Fruit fly (Drosophila melanogaster) whole organism, embryonic: ENCODE measurements around the gene Irk1.

ENCODE experiments used
- Atf3 ChIP-seq: fragments of 200-800 bp; sonication (Bioruptor generic); optimal IDR thresholded peaks from 3 replicates; lab custom pipeline; 2016; ENCODE audit warnings: missing biosample characterization, missing genetic modification characterization
- Bgb ChIP-seq: fragments of 200-800 bp; sonication (Bioruptor generic); IDR thresholded peaks from 2 replicates; pipeline ENCODE4 v1.3.6; 2022; ENCODE audit warnings: missing biosample characterization, missing genetic modification characterization; ENCODE audit not compliant: partially characterized antibody
- CG10366 ChIP-seq: fragments of 200-800 bp; sonication (Bioruptor generic); IDR thresholded peaks from 2 replicates; pipeline ENCODE4 v1.3.6; 2022; ENCODE audit warnings: missing biosample characterization, missing genetic modification characterization
- CG10543 ChIP-seq: fragments of 200-800 bp; sonication (Bioruptor generic); optimal IDR thresholded peaks from 3 replicates; lab custom pipeline; 2017; ENCODE audit warnings: missing biosample characterization, mild to moderate bottlenecking, missing genetic modification characterization, moderate library complexity
- CG11723 ChIP-seq: fragments of 200-800 bp; sonication (Bioruptor generic); optimal IDR thresholded peaks from 2 replicates; lab custom pipeline; 2017; ENCODE audit warnings: missing biosample characterization, mild to moderate bottlenecking, missing genetic modification characterization
- CG12769 ChIP-seq: fragments of 200-800 bp; sonication (Bioruptor generic); optimal IDR thresholded peaks from 2 replicates; lab custom pipeline; 2019; ENCODE audit warnings: missing biosample characterization, mild to moderate bottlenecking, missing genetic modification characterization, moderate library complexity
- CG13296 ChIP-seq: fragments of 200-800 bp; sonication (Bioruptor generic); optimal IDR thresholded peaks from 3 replicates; lab custom pipeline; 2018; ENCODE audit warnings: missing biosample characterization, mild to moderate bottlenecking, missing genetic modification characterization
- CG15269 ChIP-seq: fragments of 200-800 bp; sonication (Bioruptor generic); optimal IDR thresholded peaks from 2 replicates; lab custom pipeline; 2018; ENCODE audit warnings: missing biosample characterization, mild to moderate bottlenecking, missing genetic modification characterization, moderate library complexity
- CG15514 ChIP-seq: fragments of 200-800 bp; sonication (Bioruptor generic); optimal IDR thresholded peaks from 3 replicates; lab custom pipeline; 2017; ENCODE audit warnings: missing biosample characterization, missing genetic modification characterization, mild to moderate bottlenecking, moderate library complexity, missing genetic modification reagents
- CG18011 ChIP-seq: fragments of 200-800 bp; sonication (Bioruptor generic); optimal IDR thresholded peaks from 2 replicates; lab custom pipeline; 2017; ENCODE audit warnings: missing biosample characterization, missing genetic modification characterization, mild to moderate bottlenecking, moderate library complexity, missing genotype
- CG1832 ChIP-seq: fragments of 200-800 bp; sonication (Bioruptor generic); optimal IDR thresholded peaks from 2 replicates; lab custom pipeline; 2017; ENCODE audit warnings: missing biosample characterization, mild to moderate bottlenecking, missing genetic modification characterization, inconsistent platforms
- CG32772 ChIP-seq: fragments of 200-800 bp; sonication (Bioruptor generic); IDR thresholded peaks from 2 replicates; pipeline ENCODE4 v1.3.6; 2022; ENCODE audit warnings: missing biosample characterization, missing genetic modification characterization
- CG7839 ChIP-seq: fragments of 200-800 bp; sonication (Bioruptor generic); optimal IDR thresholded peaks from 3 replicates; lab custom pipeline; 2018; ENCODE audit warnings: missing biosample characterization, mild to moderate bottlenecking, missing genetic modification characterization, moderate library complexity
- CG9932 ChIP-seq: fragments of 200-800 bp; sonication (Bioruptor generic); IDR thresholded peaks from 2 replicates; pipeline ENCODE4 v1.3.6; 2022; ENCODE audit warnings: missing biosample characterization, missing genetic modification characterization
- D ChIP-seq, 2 experiments: fragments of 200-800 bp in 1 of 2; fragments of >200 bp in 1 of 2; sonication (Bioruptor generic) in 1 of 2; optimal IDR thresholded peaks; 2 replicates in 1 of 2; 3 replicates in 1 of 2; lab custom pipeline; 2017; ENCODE audit warnings: mild to moderate bottlenecking in 1 of 2, missing biosample characterization in 1 of 2, missing genetic modification characterization in 1 of 2, missing genetic modification reagents in 1 of 2
- Dbx ChIP-seq: fragments of 200-800 bp; sonication (Bioruptor generic); IDR thresholded peaks from 3 replicates; pipeline ENCODE4 v1.3.6; 2022; ENCODE audit warnings: missing biosample characterization, missing genetic modification characterization
- Deaf1 ChIP-seq: fragments of 200-800 bp; optimal IDR thresholded peaks from 3 replicates; lab custom pipeline; 2019; ENCODE audit warnings: missing biosample characterization, mild to moderate bottlenecking, missing genetic modification characterization, moderate library complexity
- Dfd ChIP-seq, 2 experiments: fragments of >200 bp; optimal IDR thresholded peaks; 2 replicates each; lab custom pipeline; 2017; ENCODE audit warnings: missing biosample characterization in 2 of 2, missing genetic modification characterization in 2 of 2
- Dll ChIP-seq: fragments of 200-800 bp; sonication (Bioruptor generic); IDR thresholded peaks from 4 replicates; pipeline ENCODE4 v1.3.6; 2022; ENCODE audit warnings: missing biosample characterization, missing genetic modification characterization; ENCODE audit not compliant: partially characterized antibody
- Drgx ChIP-seq: fragments of 200-800 bp; sonication (Bioruptor generic); IDR thresholded peaks from 2 replicates; pipeline ENCODE4 v1.3.6; 2022; ENCODE audit warnings: missing biosample characterization, missing genetic modification characterization
- Ets65A ChIP-seq: fragments of 200-800 bp; sonication (Bioruptor generic); peaks from one replicate; lab custom pipeline; 2016; ENCODE audit warnings: missing biosample characterization, missing genetic modification characterization
- Hr51 ChIP-seq, 2 experiments: fragments of 200-800 bp; sonication (Bioruptor generic); optimal IDR thresholded peaks; 2 replicates in 1 of 2; 3 replicates in 1 of 2; lab custom pipeline; 2016 to 2018; ENCODE audit warnings: missing biosample characterization in 2 of 2, missing genetic modification characterization in 2 of 2, mild to moderate bottlenecking in 1 of 2, moderate library complexity in 1 of 2
- MBD-R2 ChIP-seq: fragments of 200-800 bp; sonication (Bioruptor generic); IDR thresholded peaks from 2 replicates; pipeline ENCODE4 v1.3.6; 2022; ENCODE audit warnings: missing biosample characterization, missing genetic modification characterization
- Nf-YA ChIP-seq: fragments of 200-800 bp; sonication (Bioruptor generic); IDR thresholded peaks from 2 replicates; pipeline ENCODE4 v1.3.6; 2022; ENCODE audit warnings: missing biosample characterization, missing genetic modification characterization
- Side ChIP-seq: fragments of 200-800 bp; sonication (Bioruptor generic); optimal IDR thresholded peaks from 2 replicates; lab custom pipeline; 2016; ENCODE audit warnings: missing biosample characterization, missing genetic modification characterization
- Sox102F ChIP-seq: fragments of 200-800 bp; sonication (Bioruptor generic); optimal IDR thresholded peaks from 2 replicates; lab custom pipeline; 2018; ENCODE audit warnings: missing biosample characterization, mild to moderate bottlenecking, missing genetic modification characterization, moderate library complexity
- TFAM ChIP-seq: fragments of 200-800 bp; sonication (Bioruptor generic); optimal IDR thresholded peaks from 2 replicates; lab custom pipeline; 2017; ENCODE audit warnings: missing biosample characterization, missing genetic modification characterization, inconsistent platforms
- amos ChIP-seq: fragments of 200-800 bp; sonication (Bioruptor generic); IDR thresholded peaks from 2 replicates; pipeline ENCODE4 v1.3.6; 2022; ENCODE audit warnings: missing biosample characterization, missing genetic modification characterization; ENCODE audit not compliant: partially characterized antibody
- br ChIP-seq: fragments of >200 bp; optimal IDR thresholded peaks from 2 replicates; lab custom pipeline; 2017
- btn ChIP-seq: fragments of 200-800 bp; sonication (Bioruptor generic); optimal IDR thresholded peaks from 2 replicates; lab custom pipeline; 2016; ENCODE audit warnings: missing biosample characterization, missing genetic modification characterization
- chinmo ChIP-seq: fragments of 200-800 bp; sonication (Bioruptor generic); IDR thresholded peaks from 4 replicates; pipeline ENCODE4 v1.3.6; 2022; ENCODE audit warnings: missing biosample characterization, missing genetic modification characterization; ENCODE audit not compliant: partially characterized antibody
- crol ChIP-seq: fragments of 200-800 bp; sonication (Bioruptor generic); IDR thresholded peaks from 2 replicates; pipeline ENCODE4 v1.3.6; 2022; ENCODE audit warnings: missing biosample characterization, missing genetic modification characterization
- dysf ChIP-seq: fragments of 200-800 bp; sonication (Bioruptor generic); IDR thresholded peaks from 3 replicates; pipeline ENCODE4 v1.3.6; 2022; ENCODE audit warnings: missing biosample characterization, missing genetic modification characterization
- fd3F ChIP-seq: fragments of 200-800 bp; sonication (Bioruptor generic); optimal IDR thresholded peaks from 2 replicates; lab custom pipeline; 2018; ENCODE audit warnings: missing biosample characterization, mild to moderate bottlenecking, missing genetic modification characterization, moderate library complexity
- fd96Cb ChIP-seq: fragments of 200-800 bp; sonication (Bioruptor generic); optimal IDR thresholded peaks from 2 replicates; lab custom pipeline; 2018; ENCODE audit warnings: missing biosample characterization, mild to moderate bottlenecking, missing genetic modification characterization, moderate library complexity
- gem ChIP-seq: fragments of 200-800 bp; sonication (Bioruptor generic); optimal IDR thresholded peaks from 2 replicates; lab custom pipeline; 2019; ENCODE audit warnings: missing biosample characterization, mild to moderate bottlenecking, missing genetic modification characterization, moderate library complexity
- ind ChIP-seq: fragments of 200-800 bp; sonication (Bioruptor generic); optimal IDR thresholded peaks from 3 replicates; lab custom pipeline; 2016; ENCODE audit warnings: missing biosample characterization, missing genetic modification characterization
- lab ChIP-seq: fragments of 200-800 bp; sonication (Bioruptor generic); optimal IDR thresholded peaks from 3 replicates; lab custom pipeline; 2017; ENCODE audit warnings: missing biosample characterization, missing genetic modification characterization, mild to moderate bottlenecking, moderate library complexity, missing genetic modification reagents
- lbe ChIP-seq: fragments of 200-800 bp; sonication (Bioruptor generic); optimal IDR thresholded peaks from 2 replicates; lab custom pipeline; 2016; ENCODE audit warnings: missing biosample characterization, mild to moderate bottlenecking, missing genetic modification characterization
- ro ChIP-seq: fragments of 200-800 bp; sonication (Bioruptor generic); IDR thresholded peaks from 2 replicates; pipeline ENCODE4 v1.3.6; 2022; ENCODE audit warnings: missing biosample characterization, missing genetic modification characterization
- sr ChIP-seq: fragments of 200-800 bp; sonication (Bioruptor generic); IDR thresholded peaks from 3 replicates; pipeline ENCODE4 v1.3.6; 2022; ENCODE audit warnings: missing biosample characterization, missing genetic modification characterization
- trem ChIP-seq: fragments of 200-800 bp; optimal IDR thresholded peaks from 3 replicates; lab custom pipeline; 2019; ENCODE audit warnings: missing biosample characterization, mild to moderate bottlenecking, missing genetic modification characterization, moderate library complexity
- trh ChIP-seq: fragments of 200-800 bp; sonication (Bioruptor generic); optimal IDR thresholded peaks from 2 replicates; lab custom pipeline; 2016; ENCODE audit warnings: missing biosample characterization, missing genetic modification characterization
- tup ChIP-seq: fragments of 200-800 bp; sonication (Bioruptor generic); optimal IDR thresholded peaks from 2 replicates; lab custom pipeline; 2016; ENCODE audit warnings: missing biosample characterization, mild to moderate bottlenecking, missing genetic modification characterization, moderate library complexity
- twi ChIP-seq: fragments of 200-800 bp; optimal IDR thresholded peaks from 2 replicates; lab custom pipeline; 2019; ENCODE audit warnings: missing biosample characterization, mild to moderate bottlenecking, missing genetic modification characterization, moderate library complexity
- tx ChIP-seq: fragments of 200-800 bp; sonication (Bioruptor generic); optimal IDR thresholded peaks from 2 replicates; lab custom pipeline; 2016; ENCODE audit warnings: missing biosample characterization, missing genetic modification characterization
- vvl ChIP-seq: fragments of 200-800 bp; sonication (Bioruptor generic); IDR thresholded peaks from 2 replicates; pipeline ENCODE4 v1.3.6; 2022; ENCODE audit warnings: missing biosample characterization, missing genetic modification characterization
- zfh1 ChIP-seq: fragments of 200-800 bp; sonication (Bioruptor generic); IDR thresholded peaks from 3 replicates; pipeline ENCODE4 v1.3.6; 2022; ENCODE audit warnings: missing biosample characterization, missing genetic modification characterization

Irk1 gene

dm6 chr3R:23167507-23168324, at the start of gene Irk1 (continued):
- 0 out of 2 replicates have a peak, but pooled peaks have one; percentile 5 for TF ChIP-seq CG32772 (GFP tag; lab: Robert Waterston, UW)
- no peak for TF ChIP-seq Dfd (GFP tag; optimal IDR thresholded peaks at IDR 0.05; lab: Kevin White, UChicago)
- no peak for TF ChIP-seq Sox102F (GFP tag; lab: Kevin White, UChicago)
- no peak for TF ChIP-seq trem (tag; lab: Kevin White, UChicago)
- no peak for TF ChIP-seq Nf-YA (GFP tag; lab: Robert Waterston, UW)
- no peak for TF ChIP-seq sr (GFP tag; lab: Robert Waterston, UW)
- no peak for TF ChIP-seq fd3F (GFP tag; lab: Kevin White, UChicago)
- TF ChIP-seq D (optimal IDR thresholded peaks at IDR 0.05; lab: Kevin White, UChicago): no peak
- no peak for TF ChIP-seq D (GFP tag; optimal IDR thresholded peaks at IDR 0.05; lab: Kevin White, UChicago)
- TF ChIP-seq Hr51 (GFP tag; optimal IDR thresholded peaks at IDR 0.05; lab: Kevin White, UChicago): no peak
- TF ChIP-seq CG18011: no peak
- TF ChIP-seq fd96Cb (tag; lab: Kevin White, UChicago): no peak
- peak; percentile 10 for TF ChIP-seq CG15514 (GFP tag; lab: Kevin White, UChicago)
- TF ChIP-seq amos (GFP tag; lab: Robert Waterston, UW): no peak
- TF ChIP-seq CG15269 (tag; lab: Kevin White, UChicago): no peak
- peak; percentile 9 for TF ChIP-seq CG12769
- TF ChIP-seq Dbx: 0 out of 3 replicates have a peak, but pooled peaks have one; percentile 24
- TF ChIP-seq TFAM (GFP tag; lab: Kevin White, UChicago): no peak
- TF ChIP-seq zfh1 (GFP tag; lab: Robert Waterston, UW): no peak
- TF ChIP-seq Drgx: peak; percentile 23; the same call in 1 of the 2 replicates
- TF ChIP-seq br (lab: Kevin White, UChicago): no peak
- TF ChIP-seq Side (GFP tag; lab: Kevin White, UChicago): no peak
- peak; percentile 46; the same call in 1 of the 3 replicates for TF ChIP-seq dysf (GFP tag; lab: Robert Waterston, UW)
- TF ChIP-seq tup: no peak
- TF ChIP-seq Deaf1 (tag; lab: Kevin White, UChicago): no peak
- TF ChIP-seq CG7839 (tag; lab: Kevin White, UChicago): peak; percentile 14
- TF ChIP-seq crol: no peak
- TF ChIP-seq twi: no peak
- TF ChIP-seq CG9932 (GFP tag; lab: Robert Waterston, UW): peak; percentile 31; the same call in 1 of the 2 replicates
- TF ChIP-seq CG13296 (GFP tag; lab: Kevin White, UChicago): no peak
- TF ChIP-seq chinmo (GFP tag; lab: Robert Waterston, UW): peak; percentile 86; the same call in 2 of the 4 replicates
- peak; percentile 72 for TF ChIP-seq Ets65A (GFP tag; lab: Kevin White, UChicago)
- no peak for TF ChIP-seq Dll (GFP tag; lab: Robert Waterston, UW)
- TF ChIP-seq lbe (GFP tag; lab: Kevin White, UChicago): no peak
- TF ChIP-seq gem (tag; lab: Kevin White, UChicago): peak; percentile 8
- peak; percentile 29; the same call in 1 of the 2 replicates for TF ChIP-seq CG10366 (GFP tag; lab: Robert Waterston, UW)
- TF ChIP-seq ro (GFP tag; lab: Robert Waterston, UW): no peak
- no peak for TF ChIP-seq CG1832
- TF ChIP-seq CG10543 (GFP tag; lab: Kevin White, UChicago): no peak
- TF ChIP-seq lab (GFP tag; lab: Kevin White, UChicago): peak; percentile 54
- no peak for TF ChIP-seq Atf3 (GFP tag; lab: Kevin White, UChicago)
- no peak for TF ChIP-seq ind (GFP tag; lab: Kevin White, UChicago)
- no peak for TF ChIP-seq trh (GFP tag; lab: Kevin White, UChicago)
- peak; percentile 32; the same call in 1 of the 2 replicates for TF ChIP-seq vvl (GFP tag; lab: Robert Waterston, UW)
- TF ChIP-seq btn (GFP tag; lab: Kevin White, UChicago): no peak
- TF ChIP-seq tx (GFP tag; lab: Kevin White, UChicago): no peak
- TF ChIP-seq MBD-R2 (GFP tag; lab: Robert Waterston, UW): 0 out of 2 replicates have a peak, but pooled peaks have one; percentile 13
- no peak for TF ChIP-seq Bgb (GFP tag; lab: Robert Waterston, UW)
- no peak for TF ChIP-seq CG11723
